Fruit fly (Drosophila melanogaster) whole organism: ENCODE measurements around the gene CG16779.

Experiments
- CG8478 ChIP-seq: fragments of >200 bp; optimal IDR thresholded peaks from 2 replicates; lab custom pipeline; 2018; ENCODE audit warnings: inconsistent platforms
- EcR ChIP-seq, 2 experiments: fragments of >200 bp; optimal IDR thresholded peaks; 2 replicates each; lab custom pipeline; 2017; ENCODE audit warnings: missing biosample characterization in 2 of 2, missing genetic modification characterization in 2 of 2, missing genetic modification reagents in 2 of 2
- pan ChIP-seq: fragments of >200 bp; optimal IDR thresholded peaks from 2 replicates; lab custom pipeline; 2017
- psq ChIP-seq: fragments of >200 bp; optimal IDR thresholded peaks from 2 replicates; lab custom pipeline; 2017
- usp ChIP-seq: fragments of >200 bp; optimal IDR thresholded peaks from 2 replicates; lab custom pipeline; 2017; ENCODE audit warnings: missing biosample characterization, missing genetic modification characterization, mixed read lengths

- TF ChIP-seq pan (no peak), EcR (GFP tag; optimal IDR thresholded peaks at IDR 0.05; lab: Kevin White, UChicago) (no peak), usp (GFP tag; lab: Kevin White, UChicago) (no peak), CG8478 (lab: Kevin White, UChicago) (no peak), psq (lab: Kevin White, UChicago) (no peak)
Observed at dm6 chr3R:9480396-9480795, 13.1 kb downstream of the CG16779 start.
